Fruit fly (Drosophila melanogaster) whole organism, prepupa: ENCODE measurements around the gene ND-42.

ENCODE experiments used
- Blimp-1 ChIP-seq: fragments of 200-800 bp; sonication (Bioruptor generic); optimal IDR thresholded peaks from 3 replicates; lab custom pipeline; 2017; ENCODE audit warnings: missing biosample characterization, missing genetic modification characterization, mild to moderate bottlenecking, moderate library complexity, missing genetic modification reagents
- CG10631 ChIP-seq: fragments of 200-800 bp; sonication (Bioruptor generic); optimal IDR thresholded peaks from 2 replicates; lab custom pipeline; 2016; ENCODE audit warnings: missing biosample characterization, missing genetic modification characterization
- CG10669 ChIP-seq: fragments of 200-800 bp; sonication (Bioruptor generic); optimal IDR thresholded peaks from 3 replicates; lab custom pipeline; 2018; ENCODE audit warnings: missing biosample characterization, mild to moderate bottlenecking, missing genetic modification characterization, moderate library complexity
- CG11294 ChIP-seq: fragments of 200-800 bp; sonication (Bioruptor generic); IDR thresholded peaks from 2 replicates; pipeline ENCODE4 v1.3.6; 2022; ENCODE audit warnings: missing biosample characterization, missing genetic modification characterization
- CG11762 ChIP-seq: fragments of 200-800 bp; sonication (Bioruptor generic); optimal IDR thresholded peaks from 3 replicates; lab custom pipeline; 2016; ENCODE audit warnings: missing biosample characterization, missing genetic modification characterization; ENCODE audit not compliant: insufficient read depth
- CG11902 ChIP-seq: fragments of 200-800 bp; sonication (Bioruptor generic); optimal IDR thresholded peaks from 3 replicates; lab custom pipeline; 2016; ENCODE audit warnings: missing biosample characterization, missing genetic modification characterization
- CG15336 ChIP-seq: fragments of 200-800 bp; sonication (Bioruptor generic); IDR thresholded peaks from 2 replicates; pipeline ENCODE4 v1.3.6; 2022; ENCODE audit warnings: missing biosample characterization, missing genetic modification characterization
- CG16779 ChIP-seq: fragments of 200-800 bp; sonication (Bioruptor generic); optimal IDR thresholded peaks from 3 replicates; lab custom pipeline; 2017; ENCODE audit warnings: missing biosample characterization, mild to moderate bottlenecking, missing genetic modification characterization
- CG3032 ChIP-seq: fragments of 200-800 bp; optimal IDR thresholded peaks from 2 replicates; lab custom pipeline; 2019; ENCODE audit warnings: missing biosample characterization, mild to moderate bottlenecking, missing genetic modification characterization, moderate library complexity
- CG32006 ChIP-seq: fragments of 200-800 bp; sonication (Bioruptor generic); optimal IDR thresholded peaks from 3 replicates; lab custom pipeline; 2017; ENCODE audit warnings: missing biosample characterization, mild to moderate bottlenecking, missing genetic modification characterization
- CG34406 ChIP-seq: fragments of 200-800 bp; sonication (Bioruptor generic); optimal IDR thresholded peaks from 3 replicates; lab custom pipeline; 2016; ENCODE audit warnings: missing biosample characterization, missing genetic modification characterization
- CG3919 ChIP-seq: fragments of 200-800 bp; sonication (Bioruptor generic); optimal IDR thresholded peaks from 3 replicates; lab custom pipeline; 2016; ENCODE audit warnings: missing biosample characterization, missing genetic modification characterization
- CG4318 ChIP-seq: fragments of 200-800 bp; sonication (Bioruptor generic); optimal IDR thresholded peaks from 3 replicates; lab custom pipeline; 2017; ENCODE audit warnings: missing biosample characterization, mild to moderate bottlenecking, missing genetic modification characterization
- CG6276 ChIP-seq: fragments of 200-800 bp; sonication (Bioruptor generic); optimal IDR thresholded peaks from 2 replicates; lab custom pipeline; 2017; ENCODE audit warnings: missing biosample characterization, mild to moderate bottlenecking, missing genetic modification characterization
- CG6808 ChIP-seq: fragments of 200-800 bp; sonication (Bioruptor generic); optimal IDR thresholded peaks from 3 replicates; lab custom pipeline; 2017; ENCODE audit warnings: missing biosample characterization, missing genetic modification characterization, mild to moderate bottlenecking, moderate library complexity, missing genetic modification reagents
- CG8119 ChIP-seq: fragments of 200-800 bp; sonication (Bioruptor generic); IDR thresholded peaks from 3 replicates; pipeline ENCODE4 v1.3.6; 2022; ENCODE audit warnings: missing biosample characterization, missing genetic modification characterization
- CG8319 ChIP-seq: fragments of 200-800 bp; sonication (Bioruptor generic); optimal IDR thresholded peaks from 3 replicates; lab custom pipeline; 2016; ENCODE audit warnings: missing biosample characterization, missing genetic modification characterization
- CG8632 ChIP-seq: fragments of 200-800 bp; sonication (Bioruptor generic); optimal IDR thresholded peaks from 3 replicates; lab custom pipeline; 2016; ENCODE audit warnings: missing biosample characterization, missing genetic modification characterization
- Eip78C ChIP-seq: fragments of 200-800 bp; sonication (Bioruptor generic); peaks from one replicate; lab custom pipeline; 2016; ENCODE audit warnings: missing biosample characterization, missing genetic modification characterization
- Eip93F ChIP-seq: fragments of 200-800 bp; sonication (Bioruptor generic); optimal IDR thresholded peaks from 2 replicates; lab custom pipeline; 2016; ENCODE audit warnings: missing biosample characterization, mild to moderate bottlenecking, missing genetic modification characterization
- Ets21C ChIP-seq: fragments of 200-800 bp; sonication (Bioruptor generic); optimal IDR thresholded peaks from 3 replicates; lab custom pipeline; 2016; ENCODE audit warnings: missing biosample characterization, missing genetic modification characterization
- Gug ChIP-seq: fragments of 200-800 bp; sonication (Bioruptor generic); IDR thresholded peaks from 2 replicates; pipeline ENCODE4 v1.3.6; 2022; ENCODE audit warnings: missing biosample characterization, missing genetic modification characterization
- Hr4 ChIP-seq: fragments of 200-800 bp; sonication (Bioruptor generic); optimal IDR thresholded peaks from 3 replicates; lab custom pipeline; 2016; ENCODE audit warnings: missing biosample characterization, missing genetic modification characterization
- Met ChIP-seq: fragments of 200-800 bp; sonication (Bioruptor generic); optimal IDR thresholded peaks from 3 replicates; lab custom pipeline; 2016; ENCODE audit warnings: missing biosample characterization, missing genetic modification characterization
- OdsH ChIP-seq: fragments of 200-800 bp; sonication (Bioruptor generic); optimal IDR thresholded peaks from 3 replicates; lab custom pipeline; 2016; ENCODE audit warnings: missing biosample characterization, missing genetic modification characterization
- Smox ChIP-seq: fragments of 200-800 bp; sonication (Bioruptor generic); optimal IDR thresholded peaks from 3 replicates; lab custom pipeline; 2016; ENCODE audit warnings: missing biosample characterization, missing genetic modification characterization
- Sox102F ChIP-seq: fragments of 200-800 bp; sonication (Bioruptor generic); optimal IDR thresholded peaks from 2 replicates; lab custom pipeline; 2016; ENCODE audit warnings: missing biosample characterization, mild to moderate bottlenecking, missing genetic modification characterization
- Sox14 ChIP-seq: fragments of 200-800 bp; sonication (Bioruptor generic); optimal IDR thresholded peaks from 3 replicates; lab custom pipeline; 2016; ENCODE audit warnings: missing biosample characterization, missing genetic modification characterization
- Sox15 ChIP-seq: fragments of 200-800 bp; sonication (Bioruptor generic); optimal IDR thresholded peaks from 3 replicates; lab custom pipeline; 2016; ENCODE audit warnings: missing biosample characterization, missing genetic modification characterization
- achi ChIP-seq: fragments of 200-800 bp; sonication (Bioruptor generic); optimal IDR thresholded peaks from 3 replicates; lab custom pipeline; 2016; ENCODE audit warnings: missing biosample characterization, missing genetic modification characterization
- acj6 ChIP-seq: fragments of 200-800 bp; sonication (Bioruptor generic); optimal IDR thresholded peaks from 3 replicates; lab custom pipeline; 2016; ENCODE audit warnings: missing biosample characterization, missing genetic modification characterization
- cyc ChIP-seq: fragments of 200-800 bp; sonication (Bioruptor generic); optimal IDR thresholded peaks from 3 replicates; lab custom pipeline; 2016; ENCODE audit warnings: missing biosample characterization, missing genetic modification characterization
- dac ChIP-seq: fragments of 200-800 bp; sonication (Bioruptor generic); optimal IDR thresholded peaks from 2 replicates; lab custom pipeline; 2017; ENCODE audit warnings: missing biosample characterization, mild to moderate bottlenecking, missing genetic modification characterization
- dsx ChIP-seq: fragments of 200-800 bp; optimal IDR thresholded peaks from 3 replicates; lab custom pipeline; 2019; ENCODE audit warnings: missing biosample characterization, mild to moderate bottlenecking, missing genetic modification characterization, moderate library complexity; ENCODE audit not compliant: poor library complexity, severe bottlenecking
- eg ChIP-seq: fragments of 200-800 bp; sonication (Bioruptor generic); IDR thresholded peaks from 3 replicates; pipeline ENCODE4 v1.3.6; 2022; ENCODE audit warnings: missing biosample characterization, missing genetic modification characterization
- esn ChIP-seq: fragments of 200-800 bp; sonication (Bioruptor generic); optimal IDR thresholded peaks from 2 replicates; lab custom pipeline; 2016; ENCODE audit warnings: missing biosample characterization, mild to moderate bottlenecking, missing genetic modification characterization, moderate library complexity
- fkh ChIP-seq: fragments of 200-800 bp; sonication (Bioruptor generic); optimal IDR thresholded peaks from 3 replicates; lab custom pipeline; 2017; ENCODE audit warnings: missing biosample characterization, mild to moderate bottlenecking, missing genetic modification characterization, moderate library complexity
- lz ChIP-seq: fragments of 200-800 bp; sonication (Bioruptor generic); optimal IDR thresholded peaks from 3 replicates; lab custom pipeline; 2016; ENCODE audit warnings: missing biosample characterization, missing genetic modification characterization
- net ChIP-seq: fragments of 200-800 bp; sonication (Bioruptor generic); optimal IDR thresholded peaks from 3 replicates; lab custom pipeline; 2016; ENCODE audit warnings: missing biosample characterization, missing genetic modification characterization
- pdm3 ChIP-seq: fragments of 200-800 bp; sonication (Bioruptor generic); optimal IDR thresholded peaks from 3 replicates; lab custom pipeline; 2016; ENCODE audit warnings: missing biosample characterization, missing genetic modification characterization
- salr ChIP-seq, 2 experiments: fragments of 200-800 bp; sonication (Bioruptor generic); optimal IDR thresholded peaks; 3 replicates each; lab custom pipeline; 2016 to 2018; ENCODE audit warnings: missing biosample characterization in 2 of 2, missing genetic modification characterization in 2 of 2, mild to moderate bottlenecking in 1 of 2
- ss ChIP-seq, 2 experiments: fragments of 200-800 bp; sonication (Bioruptor generic); optimal IDR thresholded peaks; 2 replicates in 1 of 2; 3 replicates in 1 of 2; lab custom pipeline; 2017 to 2018; ENCODE audit warnings: mild to moderate bottlenecking in 2 of 2, missing biosample characterization in 2 of 2, missing genetic modification characterization in 2 of 2, moderate library complexity in 1 of 2
- topi ChIP-seq: fragments of 200-800 bp; sonication (Bioruptor generic); optimal IDR thresholded peaks from 3 replicates; lab custom pipeline; 2016; ENCODE audit warnings: missing biosample characterization, missing genetic modification characterization
- vri ChIP-seq: fragments of 200-800 bp; sonication (Bioruptor generic); optimal IDR thresholded peaks from 3 replicates; lab custom pipeline; 2016; ENCODE audit warnings: missing biosample characterization, mild to moderate bottlenecking, missing genetic modification characterization

The ND-42 gene

DNA sequence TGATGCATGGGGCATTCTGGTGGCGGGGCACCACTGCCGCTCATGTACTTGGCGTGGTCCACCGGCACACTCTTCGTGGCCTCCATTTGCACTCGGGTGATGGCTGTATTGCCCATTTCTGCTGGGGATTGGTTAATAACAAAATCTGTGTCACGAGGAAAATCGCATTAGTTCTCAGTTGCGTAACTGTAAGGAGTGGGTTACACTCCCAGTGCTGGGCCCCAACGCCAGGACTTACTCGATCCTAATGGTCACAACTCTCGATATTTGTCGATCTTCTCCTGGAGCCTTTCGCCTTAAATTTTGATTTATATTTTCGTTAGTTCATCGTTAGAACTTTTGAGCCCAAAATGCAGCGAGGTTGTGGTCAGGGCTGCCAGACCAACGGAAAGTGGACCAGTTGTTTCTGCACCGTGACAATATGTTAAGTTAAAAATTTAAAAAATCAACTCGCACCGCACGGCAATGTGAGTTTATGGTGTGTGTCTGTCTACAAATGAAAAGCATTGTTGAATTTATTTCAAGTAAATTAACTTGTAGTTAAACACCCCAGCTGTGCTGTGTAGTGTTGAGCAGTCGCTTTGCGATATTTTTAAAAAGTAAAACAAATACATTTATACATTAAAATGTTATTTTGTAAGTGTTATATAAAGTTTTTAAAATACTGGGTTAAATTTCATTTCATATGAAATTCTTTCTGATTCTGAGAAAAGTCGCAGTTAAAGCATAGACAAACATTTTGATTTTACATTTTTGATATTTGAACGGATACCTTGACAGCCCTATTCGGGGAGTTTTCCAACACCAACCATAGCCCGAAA, at the start of gene ND-42, which contains the start of gene Cchl (continued):
- TF ChIP-seq Ets21C (GFP tag; lab: Kevin White, UChicago) (peak; percentile 57), Blimp-1 (GFP tag; lab: Kevin White, UChicago) (no peak), CG3919 (GFP tag; lab: Kevin White, UChicago) (peak; percentile 80), Gug (GFP tag; lab: Robert Waterston, UW) (peak; percentile 48), CG11762 (GFP tag; lab: Kevin White, UChicago) (peak; percentile 45), CG6808 (GFP tag; lab: Kevin White, UChicago) (peak; percentile 77), Hr4 (GFP tag; lab: Kevin White, UChicago) (no peak), Eip93F (GFP tag; lab: Kevin White, UChicago) (no peak), ss (GFP tag; optimal IDR thresholded peaks at IDR 0.05; lab: Kevin White, UChicago) (peak in 1 of 2 experiments; percentile 71)

DNA sequence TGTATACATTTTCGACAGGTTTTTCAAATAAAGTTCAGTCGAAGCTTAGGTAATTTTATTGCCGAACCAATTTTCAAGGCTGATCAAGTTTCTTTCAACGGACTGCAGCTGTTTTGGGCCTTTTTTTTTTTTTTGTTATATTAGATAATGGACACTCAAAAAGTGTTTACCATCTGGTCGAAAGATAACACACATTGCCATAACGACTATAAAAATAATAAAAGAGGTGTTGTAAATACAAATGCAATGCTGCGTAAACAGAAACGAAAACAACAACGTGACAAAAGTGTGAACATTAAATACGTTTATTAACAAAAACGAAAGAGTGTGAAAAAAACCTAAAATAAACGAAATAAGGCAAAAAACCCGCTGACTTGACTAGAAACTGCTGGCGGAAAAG, 49.7 kb upstream of the ND-42 start:
- peak; percentile 48 for TF ChIP-seq vri
- TF ChIP-seq CG3919 (GFP tag; lab: Kevin White, UChicago): no peak
- TF ChIP-seq CG16779 (tag; lab: Kevin White, UChicago): no peak

DNA sequence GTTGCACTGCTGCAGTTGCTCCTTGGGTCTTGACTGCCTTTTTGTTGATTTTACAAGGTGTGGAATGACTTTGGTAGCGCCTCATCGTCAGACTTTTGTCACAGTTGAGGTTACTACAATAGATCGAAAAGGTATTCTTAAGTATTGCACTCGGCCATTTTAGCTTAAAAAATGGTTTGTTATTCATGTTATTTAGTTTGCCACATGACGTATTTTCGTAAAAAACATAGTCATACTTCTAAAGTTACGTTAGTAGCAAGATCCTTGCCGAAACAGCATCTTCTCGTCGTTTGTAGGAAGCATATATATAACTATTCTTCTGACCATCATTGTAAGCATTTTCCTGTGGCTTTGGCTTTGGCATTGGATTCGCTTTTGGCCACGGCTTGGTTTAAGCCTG, 48.1 kb upstream of the ND-42 start:
- no peak for TF ChIP-seq CG11294 (GFP tag; lab: Robert Waterston, UW)
- no peak for TF ChIP-seq CG11902 (GFP tag; lab: Kevin White, UChicago)
- no peak for TF ChIP-seq topi (GFP tag; lab: Kevin White, UChicago)
- TF ChIP-seq CG11762 (GFP tag; lab: Kevin White, UChicago): no peak
- no peak for TF ChIP-seq CG34406
- TF ChIP-seq cyc (GFP tag; lab: Kevin White, UChicago): no peak
- no peak for TF ChIP-seq Blimp-1 (GFP tag; lab: Kevin White, UChicago)
- TF ChIP-seq net (GFP tag; lab: Kevin White, UChicago): no peak
- no peak for TF ChIP-seq CG10669 (GFP tag; lab: Kevin White, UChicago)
- TF ChIP-seq CG15336 (GFP tag; lab: Robert Waterston, UW): peak; percentile 33; the same call in 1 of the 2 replicates
- TF ChIP-seq dsx (GFP tag; lab: Kevin White, UChicago): no peak
- 0 out of 3 replicates have a peak, but pooled peaks have one; percentile 39 for TF ChIP-seq CG8119
- peak; percentile 18 for TF ChIP-seq dac (GFP tag; lab: Kevin White, UChicago)
- peak; percentile 33 for TF ChIP-seq CG6276 (GFP tag; lab: Kevin White, UChicago)
- TF ChIP-seq OdsH: no peak
- TF ChIP-seq CG3032 (tag; lab: Kevin White, UChicago): peak; percentile 1
- no peak for TF ChIP-seq pdm3
- TF ChIP-seq fkh (GFP tag; lab: Kevin White, UChicago): no peak
- TF ChIP-seq eg (GFP tag; lab: Robert Waterston, UW): no peak
- TF ChIP-seq CG8632 (GFP tag; lab: Kevin White, UChicago): no peak
- no peak for TF ChIP-seq esn
- TF ChIP-seq achi (GFP tag; lab: Kevin White, UChicago): peak; percentile 8
- TF ChIP-seq Eip93F (GFP tag; lab: Kevin White, UChicago): no peak
- no peak for TF ChIP-seq Smox
- TF ChIP-seq CG8319 (GFP tag; lab: Kevin White, UChicago): no peak
- TF ChIP-seq CG4318: peak; percentile 19
- TF ChIP-seq CG32006 (GFP tag; lab: Kevin White, UChicago): peak; percentile 71
- TF ChIP-seq Eip78C (GFP tag; lab: Kevin White, UChicago): peak; percentile 38
- peak; percentile 7 for TF ChIP-seq Sox14 (GFP tag; lab: Kevin White, UChicago)
- peak; percentile 16 for TF ChIP-seq CG10631
- TF ChIP-seq Gug (GFP tag; lab: Robert Waterston, UW): no peak
- no peak for TF ChIP-seq CG16779 (tag; lab: Kevin White, UChicago)
- no peak for TF ChIP-seq acj6 (GFP tag; lab: Kevin White, UChicago)
- TF ChIP-seq Hr4 (GFP tag; lab: Kevin White, UChicago): peak; percentile 29
- no peak for TF ChIP-seq Sox102F
- TF ChIP-seq Ets21C (GFP tag; lab: Kevin White, UChicago): no peak
- TF ChIP-seq lz: no peak
- peak in 1 of 2 experiments; percentile 6 for TF ChIP-seq salr (GFP tag; optimal IDR thresholded peaks at IDR 0.05; lab: Kevin White, UChicago)
- TF ChIP-seq Sox15: no peak
- no peak for TF ChIP-seq Met
